Worm (Caenorhabditis elegans) whole organism, late embryonic: ENCODE measurements around the gene sri-7.

Experiments used
- C08G9.2 ChIP-seq: sonication (generic microtip); optimal IDR thresholded peaks from 2 replicates; lab custom pipeline; 2016; ENCODE audit warnings: mild to moderate bottlenecking, missing genetic modification characterization, moderate library complexity, missing compliant biosample characterization
- C38D4.7 ChIP-seq: fragments of 200-800 bp; sonication (Bioruptor generic); optimal IDR thresholded peaks from 2 replicates; lab custom pipeline; 2018; ENCODE audit warnings: mild to moderate bottlenecking, missing genetic modification characterization, moderate library complexity, missing compliant biosample characterization
- F13H6.1 ChIP-seq: sonication (generic microtip); optimal IDR thresholded peaks from 2 replicates; lab custom pipeline; 2016; ENCODE audit warnings: missing genetic modification characterization, missing compliant biosample characterization
- K02D7.2 ChIP-seq: sonication (generic microtip); optimal IDR thresholded peaks from 2 replicates; lab custom pipeline; 2017; ENCODE audit warnings: mild to moderate bottlenecking, missing genetic modification characterization, missing compliant biosample characterization
- K09A11.1 ChIP-seq: sonication (generic microtip); optimal IDR thresholded peaks from 2 replicates; lab custom pipeline; 2017; ENCODE audit warnings: antibody characterized with exemption, mild to moderate bottlenecking, missing genetic modification characterization, missing compliant biosample characterization; ENCODE audit not compliant: insufficient read depth
- T23F11.4 ChIP-seq: fragments of 200-800 bp; sonication (Bioruptor generic); optimal IDR thresholded peaks from 2 replicates; lab custom pipeline; 2018; ENCODE audit warnings: mild to moderate bottlenecking, missing genetic modification characterization, missing compliant biosample characterization
- ama-1 ChIP-seq: fragments of 150-350 bp; optimal IDR thresholded peaks from 2 replicates; lab custom pipeline; 2014
- ceh-14 ChIP-seq: sonication (generic microtip); optimal IDR thresholded peaks from 2 replicates; lab custom pipeline; 2016; ENCODE audit warnings: missing genotype, missing genetic modification characterization, missing compliant biosample characterization
- ceh-19 ChIP-seq: fragments of 200-800 bp; sonication (Bioruptor generic); optimal IDR thresholded peaks from 2 replicates; lab custom pipeline; 2018; ENCODE audit warnings: mild to moderate bottlenecking, missing genetic modification characterization, missing compliant biosample characterization
- ceh-2 ChIP-seq: sonication (generic microtip); optimal IDR thresholded peaks from 2 replicates; lab custom pipeline; 2016; ENCODE audit warnings: missing genotype, missing genetic modification characterization, missing compliant biosample characterization
- ceh-22 ChIP-seq: sonication (generic microtip); optimal IDR thresholded peaks from 2 replicates; lab custom pipeline; 2017; ENCODE audit warnings: missing biosample characterization, missing genetic modification characterization
- ceh-30 ChIP-seq: fragments of 150-350 bp; optimal IDR thresholded peaks from 2 replicates; lab custom pipeline; 2014; ENCODE audit warnings: missing biosample characterization, missing genetic modification characterization
- ceh-31 ChIP-seq: sonication (generic microtip); optimal IDR thresholded peaks from 2 replicates; lab custom pipeline; 2016; ENCODE audit warnings: missing genetic modification characterization, missing compliant biosample characterization
- ceh-34 ChIP-seq: sonication (generic microtip); optimal IDR thresholded peaks from 2 replicates; lab custom pipeline; 2016; ENCODE audit warnings: mild to moderate bottlenecking, missing genetic modification characterization, missing compliant biosample characterization
- ceh-48 ChIP-seq: sonication (generic microtip); optimal IDR thresholded peaks from 2 replicates; lab custom pipeline; 2016; ENCODE audit warnings: missing genetic modification characterization, inconsistent platforms, missing compliant biosample characterization
- ceh-9 ChIP-seq: sonication (generic microtip); optimal IDR thresholded peaks from 2 replicates; lab custom pipeline; 2016; ENCODE audit warnings: mild to moderate bottlenecking, missing genetic modification characterization, inconsistent platforms, missing compliant biosample characterization
- dmd-4 ChIP-seq: sonication (generic microtip); optimal IDR thresholded peaks from 2 replicates; lab custom pipeline; 2016; ENCODE audit warnings: borderline replicate concordance, missing genetic modification characterization, missing compliant biosample characterization
- dve-1 ChIP-seq: sonication (generic microtip); optimal IDR thresholded peaks from 2 replicates; lab custom pipeline; 2017; ENCODE audit warnings: antibody characterized with exemption, mild to moderate bottlenecking, missing genetic modification characterization, missing compliant biosample characterization
- elt-4 ChIP-seq: sonication (generic microtip); optimal IDR thresholded peaks from 2 replicates; lab custom pipeline; 2016; ENCODE audit warnings: missing genetic modification characterization, missing compliant biosample characterization
- fax-1 ChIP-seq: sonication (generic microtip); optimal IDR thresholded peaks from 2 replicates; lab custom pipeline; 2016; ENCODE audit warnings: missing genotype, missing genetic modification characterization, missing compliant biosample characterization
- hlh-30 ChIP-seq: sonication (generic microtip); optimal IDR thresholded peaks from 2 replicates; lab custom pipeline; 2017; ENCODE audit warnings: antibody characterized with exemption, missing genetic modification characterization, missing compliant biosample characterization; ENCODE audit not compliant: insufficient read depth
- hlh-6 ChIP-seq: sonication (generic microtip); optimal IDR thresholded peaks from 2 replicates; lab custom pipeline; 2016; ENCODE audit warnings: missing genotype, missing genetic modification characterization, missing compliant biosample characterization
- nhr-232 ChIP-seq: sonication (generic microtip); optimal IDR thresholded peaks from 2 replicates; lab custom pipeline; 2016; ENCODE audit warnings: missing genetic modification characterization, missing compliant biosample characterization
- npax-4 ChIP-seq: sonication (generic microtip); optimal IDR thresholded peaks from 2 replicates; lab custom pipeline; 2016; ENCODE audit warnings: missing genetic modification characterization, missing compliant biosample characterization
- odd-2 ChIP-seq: sonication (generic microtip); optimal IDR thresholded peaks from 2 replicates; lab custom pipeline; 2017; ENCODE audit warnings: antibody characterized with exemption, mild to moderate bottlenecking, missing genetic modification characterization, missing compliant biosample characterization
- pag-3 ChIP-seq: sonication (generic microtip); optimal IDR thresholded peaks from 2 replicates; lab custom pipeline; 2016; ENCODE audit warnings: missing compliant biosample characterization, missing genetic modification characterization, borderline replicate concordance
- pat-9 ChIP-seq: fragments of 200-800 bp; sonication (Bioruptor generic); optimal IDR thresholded peaks from 2 replicates; lab custom pipeline; 2018; ENCODE audit warnings: mild to moderate bottlenecking, missing genetic modification characterization, moderate library complexity, missing compliant biosample characterization
- pax-1 ChIP-seq: fragments of 150-350 bp; optimal IDR thresholded peaks from 2 replicates; lab custom pipeline; 2014; ENCODE audit warnings: missing biosample characterization, missing genetic modification characterization
- pha-4 ChIP-seq: fragments of 150-350 bp; optimal IDR thresholded peaks from 2 replicates; lab custom pipeline; 2018; ENCODE audit warnings: missing biosample characterization, missing genetic modification reagents, missing genetic modification characterization
- pqm-1 ChIP-seq: sonication (generic microtip); optimal IDR thresholded peaks from 2 replicates; lab custom pipeline; 2016; ENCODE audit warnings: missing genetic modification characterization, missing compliant biosample characterization
- rnt-1 ChIP-seq: sonication (generic microtip); optimal IDR thresholded peaks from 2 replicates; lab custom pipeline; 2016; ENCODE audit warnings: missing genetic modification characterization, missing compliant biosample characterization
- sdc-2 ChIP-seq: sonication (generic microtip); optimal IDR thresholded peaks from 2 replicates; lab custom pipeline; 2016; ENCODE audit warnings: missing genotype, missing genetic modification characterization, missing compliant biosample characterization
- sox-4 ChIP-seq: sonication (generic microtip); optimal IDR thresholded peaks from 2 replicates; lab custom pipeline; 2017; ENCODE audit warnings: mild to moderate bottlenecking, missing genetic modification characterization, inconsistent platforms, missing compliant biosample characterization
- unc-3 ChIP-seq, 2 experiments: fragments of 200-800 bp in 1 of 2; sonication (Bioruptor generic) in 1 of 2; sonication (generic microtip) in 1 of 2; conservative IDR thresholded peaks in 1 of 2; optimal IDR thresholded peaks in 1 of 2; 2 replicates each; pipeline versions ENCODE4 v1.3.6 to Lab custom; 2016 to 2022; ENCODE audit warnings: missing compliant biosample characterization in 2 of 2, missing genetic modification characterization in 2 of 2, missing genetic modification reagents in 1 of 2
- unc-42 ChIP-seq: sonication (generic microtip); optimal IDR thresholded peaks from 2 replicates; lab custom pipeline; 2016; ENCODE audit warnings: missing genotype, missing genetic modification characterization, missing compliant biosample characterization

sri-7 gene

ce11 chrV:15397139-15397538 is 3.0 kb upstream of the sri-7 start:
- TF ChIP-seq pax-1, result no peak
- no peak for TF ChIP-seq ceh-19 (GFP tag; lab: Kevin White, UChicago)
- no peak for TF ChIP-seq ceh-14 (tag; lab: Kevin White, UChicago)
- TF ChIP-seq hlh-6, result no peak
- TF ChIP-seq nhr-232 (tag; lab: Kevin White, UChicago), result no peak
- TF ChIP-seq C38D4.7 (GFP tag; lab: Kevin White, UChicago), result no peak
- no peak for TF ChIP-seq sox-4 (tag; lab: Kevin White, UChicago)
- TF ChIP-seq npax-4 (tag; lab: Kevin White, UChicago), result no peak
- TF ChIP-seq fax-1 (tag; lab: Kevin White, UChicago), result no peak
- TF ChIP-seq ceh-31 (tag; lab: Kevin White, UChicago), result no peak
- no peak for TF ChIP-seq ceh-30
- TF ChIP-seq unc-3 (GFP tag; conservative IDR thresholded peaks at IDR 0.05; lab: Robert Waterston, UW), result no peak
- TF ChIP-seq unc-3 (tag; optimal IDR thresholded peaks at IDR 0.05; lab: Kevin White, UChicago), result no peak
- TF ChIP-seq K09A11.1 (tag; lab: Kevin White, UChicago), result no peak
- TF ChIP-seq unc-42, result no peak
- TF ChIP-seq C08G9.2 (tag; lab: Kevin White, UChicago), result no peak
- no peak for TF ChIP-seq ceh-22 (tag; lab: Kevin White, UChicago)
- TF ChIP-seq odd-2, result no peak
- TF ChIP-seq T23F11.4 (GFP tag; lab: Kevin White, UChicago), result no peak
- TF ChIP-seq rnt-1 (tag; lab: Kevin White, UChicago), result no peak

ce11 chrV:15398728-15399127 is 1.4 kb upstream of the sri-7 start, which contains the start of gene fbxa-199:
fbxa-199 (minus strand) TSS chrV:15398828.
- TF ChIP-seq pat-9, result no peak
- TF ChIP-seq sox-4 (tag; lab: Kevin White, UChicago), result no peak
- TF ChIP-seq elt-4 (tag; lab: Kevin White, UChicago), result no peak
- TF ChIP-seq F13H6.1 (tag; lab: Kevin White, UChicago), result no peak
- no peak for TF ChIP-seq ama-1 (lab: Kevin White, UChicago)
- no peak for TF ChIP-seq ceh-2

ce11 chrV:15401856-15402314 is 1.8 kb downstream of the sri-7 start, which contains the start of gene fbxa-135:
fbxa-135 (plus strand) TSS chrV:15402264.
- no peak for TF ChIP-seq hlh-30 (tag; lab: Kevin White, UChicago)
- no peak for TF ChIP-seq pag-3 (tag; lab: Kevin White, UChicago)
- TF ChIP-seq dve-1 (tag; lab: Kevin White, UChicago), result no peak
- no peak for TF ChIP-seq ama-1 (lab: Kevin White, UChicago)
- TF ChIP-seq ceh-9 (tag; lab: Kevin White, UChicago), result no peak
- no peak for TF ChIP-seq dmd-4 (tag; lab: Kevin White, UChicago)
- no peak for TF ChIP-seq pha-4 (tag; lab: Kevin White, UChicago)
- no peak for TF ChIP-seq ceh-48 (tag; lab: Kevin White, UChicago)
- TF ChIP-seq sdc-2, result no peak
- TF ChIP-seq K02D7.2 (tag; lab: Kevin White, UChicago), result no peak
- no peak for TF ChIP-seq pqm-1 (tag; lab: Kevin White, UChicago)
- no peak for TF ChIP-seq ceh-34 (tag; lab: Kevin White, UChicago)
- TF ChIP-seq, all 69 proteins: peak for 0

ce11 chrV:15404859-15405258 is 4.7 kb downstream of the sri-7 start, which contains the start of gene srh-258:
srh-258 (plus strand) TSS chrV:15405159.
- TF ChIP-seq ama-1 (lab: Kevin White, UChicago), result no peak
